Worm (Caenorhabditis elegans) whole organism, midembryonic: Measurements from ENCODE around the gene T01C8.3.

Experiments
- cog-1 ChIP-seq: sonication (generic microtip); optimal IDR thresholded peaks from 2 replicates; lab custom pipeline; 2016; ENCODE audit warnings: missing genetic modification characterization, missing compliant biosample characterization
- ref-1 ChIP-seq: fragments of 200-800 bp; sonication (Bioruptor generic); conservative IDR thresholded peaks from 2 replicates; pipeline ENCODE4 v1.3.6; 2022; ENCODE audit warnings: missing genetic modification reagents, missing genetic modification characterization, missing compliant biosample characterization

- TF ChIP-seq ref-1 (GFP tag; lab: Robert Waterston, UW) (no peak), cog-1 (tag; lab: Kevin White, UChicago) (no peak)
Observed at ce11 chrX:16803545-16803944, 20.5 kb upstream of the T01C8.3 start.
